Fruit fly (Drosophila melanogaster): ENCODE data around the gene CG43246.

CG43246 gene

dm6 chr3L:14559659-14560058 is 23.2 kb downstream of the CG43246 start, which contains the start of gene CG34039 (continued):
- TF ChIP-seq stwl (tag; optimal IDR thresholded peaks at IDR 0.05) (peak; percentile 96), CG15514 (GFP tag; optimal IDR thresholded peaks at IDR 0.05) (peak; percentile 79), CG7963 (GFP tag; IDR thresholded peaks at IDR 0.05; ENCODE audit: partially characterized antibody) (peak; percentile 95; the same call in 2 of the 3 replicates), CG16813 (GFP tag; IDR thresholded peaks at IDR 0.05; ENCODE audit: partially characterized antibody) (peak; percentile 93), CG12391 (tag; optimal IDR thresholded peaks at IDR 0.05) (peak; percentile 62), Scr (GFP tag; IDR thresholded peaks at IDR 0.05; ENCODE audit: partially characterized antibody) (peak; percentile 94), Lhr (GFP tag; optimal IDR thresholded peaks at IDR 0.05) (peak; percentile 90), fd3F (GFP tag; optimal IDR thresholded peaks at IDR 0.05) (no peak), CG3995 (GFP tag; optimal IDR thresholded peaks at IDR 0.05) (peak; percentile 91), Eip74EF (GFP tag; optimal IDR thresholded peaks at IDR 0.05) (peak in 1 of 2 experiments; percentile 15), CTCF (GFP tag; optimal IDR thresholded peaks at IDR 0.05) (peak; percentile 74), unc-4 (GFP tag; IDR thresholded peaks at IDR 0.05; ENCODE audit: partially characterized antibody) (peak; percentile 97), pros (GFP tag; optimal IDR thresholded peaks at IDR 0.05) (peak; percentile 67), CG31441 (GFP tag; IDR thresholded peaks at IDR 0.05) (0 out of 2 replicates have a peak, but pooled peaks have one; percentile 21), yki (optimal IDR thresholded peaks at IDR 0.05) (no peak), pho (GFP tag; optimal IDR thresholded peaks at IDR 0.05) (peak; percentile 4), gem (tag; optimal IDR thresholded peaks at IDR 0.05) (peak; percentile 41), grau (tag; optimal IDR thresholded peaks at IDR 0.05) (peak; percentile 29), jigr1 (GFP tag; IDR thresholded peaks at IDR 0.05) (no peak)

DNA sequence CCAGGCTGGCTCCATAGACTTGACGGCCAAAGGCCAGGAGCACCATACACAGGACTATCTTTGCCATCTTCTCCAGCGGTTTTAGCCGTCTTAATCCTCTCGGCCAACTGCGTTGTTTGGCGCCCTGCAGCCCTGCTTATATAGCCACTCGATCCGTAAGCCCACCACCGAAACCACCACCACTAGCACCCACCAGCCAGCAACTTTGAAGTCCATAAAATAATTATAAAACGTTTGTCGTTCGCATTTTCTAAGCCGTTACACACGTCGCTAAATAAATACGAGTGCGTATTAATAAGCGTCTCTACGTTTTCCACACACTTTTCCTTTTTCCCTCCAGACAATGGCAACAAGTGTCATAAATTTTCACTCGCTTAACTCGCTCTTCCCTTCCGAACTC is 24.2 kb downstream of the CG43246 start, which contains the start of gene Lk:
Gene Lk (minus strand): TSS at position 101 of the 400 bp plus-strand sequence.
- no peak for TF ChIP-seq CG2129 (GFP tag; IDR thresholded peaks at IDR 0.05; ENCODE audit: partially characterized antibody)
- no peak for TF ChIP-seq ato (GFP tag; IDR thresholded peaks at IDR 0.05; ENCODE audit: partially characterized antibody)
- peak; percentile 3 for TF ChIP-seq Med (GFP tag)
- no peak for TF ChIP-seq CG10462 (GFP tag; optimal IDR thresholded peaks at IDR 0.05)
- TF ChIP-seq eyg (GFP tag; optimal IDR thresholded peaks at IDR 0.05): no peak
- TF ChIP-seq al (GFP tag; IDR thresholded peaks at IDR 0.05): no peak
- no peak for TF ChIP-seq Dad (GFP tag; optimal IDR thresholded peaks at IDR 0.05)
- TF ChIP-seq Mes4 (GFP tag; optimal IDR thresholded peaks at IDR 0.05): no peak
- peak; percentile 41 for TF ChIP-seq scrt (GFP tag; optimal IDR thresholded peaks at IDR 0.05)
- no peak for TF ChIP-seq Doc2 (GFP tag; IDR thresholded peaks at IDR 0.05)

DNA sequence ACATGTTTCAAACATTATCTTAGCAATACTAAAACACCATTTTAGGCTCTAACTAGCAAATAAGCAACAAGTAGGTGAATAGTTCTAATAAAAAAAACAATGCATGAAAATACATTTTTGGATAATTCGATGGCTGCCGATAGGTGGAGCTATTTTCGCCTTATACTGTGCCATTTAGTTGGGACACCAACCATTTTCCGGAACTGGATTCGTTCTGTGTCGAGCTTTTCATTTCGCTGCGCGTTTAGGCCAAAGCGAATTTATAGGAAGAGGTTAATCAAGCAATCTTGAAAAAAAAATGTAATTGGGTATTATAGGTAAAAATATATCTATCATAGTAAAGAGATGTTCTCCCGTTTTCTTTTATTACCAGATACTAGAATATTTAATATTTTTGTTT is 26.2 kb downstream of the CG43246 start:
- 0 out of 3 replicates have a peak, but pooled peaks have one; percentile 19 for TF ChIP-seq Opbp (GFP tag; IDR thresholded peaks at IDR 0.05; ENCODE audit: partially characterized antibody)
- peak; percentile 74 for TF ChIP-seq stwl (tag; optimal IDR thresholded peaks at IDR 0.05)
- TF ChIP-seq crp (GFP tag; optimal IDR thresholded peaks at IDR 0.05): no peak
- TF ChIP-seq E2f2 (GFP tag; IDR thresholded peaks at IDR 0.05): 0 out of 2 replicates have a peak, but pooled peaks have one; percentile 25
- peak; percentile 92 for TF ChIP-seq scrt (GFP tag; optimal IDR thresholded peaks at IDR 0.05)
- no peak for TF ChIP-seq Mad (GFP tag; optimal IDR thresholded peaks at IDR 0.05)
- TF ChIP-seq lbe (GFP tag; optimal IDR thresholded peaks at IDR 0.05): no peak
- peak; percentile 12 for TF ChIP-seq grau (tag; optimal IDR thresholded peaks at IDR 0.05)
- TF ChIP-seq CG12744 (GFP tag; optimal IDR thresholded peaks at IDR 0.05): no peak
- TF ChIP-seq chm (GFP tag; IDR thresholded peaks at IDR 0.05): no peak
- peak; percentile 72 for TF ChIP-seq Kr (GFP tag; optimal IDR thresholded peaks at IDR 0.05)
- peak; percentile 15 for TF ChIP-seq CG2712 (tag; optimal IDR thresholded peaks at IDR 0.05)
- peak; percentile 8 for TF ChIP-seq Dp (GFP tag; optimal IDR thresholded peaks at IDR 0.05)
- TF ChIP-seq sd (tag; optimal IDR thresholded peaks at IDR 0.05): peak; percentile 40
- TF ChIP-seq Lhr (GFP tag; optimal IDR thresholded peaks at IDR 0.05): peak; percentile 15
- no peak for TF ChIP-seq Aef1 (GFP tag; IDR thresholded peaks at IDR 0.05)
- TF ChIP-seq salm (tag; optimal IDR thresholded peaks at IDR 0.05): no peak
- peak; percentile 22 for TF ChIP-seq CG8290 (GFP tag; optimal IDR thresholded peaks at IDR 0.05)
- peak in 1 of 2 experiments; percentile 53 for TF ChIP-seq CG8290 (tag; optimal IDR thresholded peaks at IDR 0.05)
- TF ChIP-seq sqz (GFP tag; optimal IDR thresholded peaks at IDR 0.05): peak; percentile 68
- no peak for TF ChIP-seq ci (GFP tag; IDR thresholded peaks at IDR 0.05)
- peak in 1 of 2 experiments; percentile 6 for TF ChIP-seq chif (GFP tag; optimal IDR thresholded peaks at IDR 0.05)
- TF ChIP-seq dysf (GFP tag; IDR thresholded peaks at IDR 0.05): no peak
- no peak for TF ChIP-seq da (GFP tag; optimal IDR thresholded peaks at IDR 0.05)
